Worm (Caenorhabditis elegans) whole organism, L4/young adult: ENCODE data around the gene suca-1.

Experiments used
- W03F9.2 ChIP-seq: fragments of 150-350 bp; optimal IDR thresholded peaks from 2 replicates; lab custom pipeline; 2014; ENCODE audit warnings: missing biosample characterization, missing genetic modification characterization
- dao-5 ChIP-seq: sonication (generic microtip); optimal IDR thresholded peaks from 2 replicates; lab custom pipeline; 2016; ENCODE audit warnings: missing genotype, missing genetic modification characterization, moderate library complexity, missing compliant biosample characterization
- him-1 ChIP-seq: sonication (generic microtip); optimal IDR thresholded peaks from 2 replicates; lab custom pipeline; 2016; ENCODE audit warnings: missing genotype, missing genetic modification reagents, missing genetic modification characterization, missing compliant biosample characterization

suca-1 gene

ce11 chrX:10900079-10900724 lies at the start of gene suca-1:
Gene suca-1, minus strand, starts transcription at chrX:10900114.
- TF ChIP-seq him-1 (tag; lab: Kevin White, UChicago): no peak
- no peak for TF ChIP-seq W03F9.2 (tag; lab: Kevin White, UChicago)
- no peak for TF ChIP-seq dao-5 (tag; lab: Kevin White, UChicago)

- TF ChIP-seq W03F9.2 (tag; lab: Kevin White, UChicago): no peak
- TF ChIP-seq him-1 (tag; lab: Kevin White, UChicago): no peak
- no peak for TF ChIP-seq dao-5 (tag; lab: Kevin White, UChicago)
These were observed 48.9 kb upstream of the suca-1 start, which contains the start of gene T21B6.3 for ce11 chrX:10948852-10949251. Gene T21B6.3, minus strand, starts transcription at chrX:10948952.

- TF ChIP-seq dao-5 (tag; lab: Kevin White, UChicago): no peak
- no peak for TF ChIP-seq him-1 (tag; lab: Kevin White, UChicago)
- TF ChIP-seq W03F9.2 (tag; lab: Kevin White, UChicago): no peak
These were observed 41.3 kb upstream of the suca-1 start, which contains the start of gene pho-7 for ce11 chrX:10941255-10941654. Gene pho-7, minus strand, starts transcription at chrX:10941355.

ce11 chrX:10933308-10934014 lies 33.5 kb upstream of the suca-1 start:
- TF ChIP-seq dao-5 (tag; lab: Kevin White, UChicago): no peak
- TF ChIP-seq W03F9.2 (tag; lab: Kevin White, UChicago): no peak
- TF ChIP-seq him-1 (tag; lab: Kevin White, UChicago): no peak

ce11 chrX:10932087-10932486 lies 32.2 kb upstream of the suca-1 start:
- TF ChIP-seq dao-5 (tag; lab: Kevin White, UChicago) (no peak), W03F9.2 (tag; lab: Kevin White, UChicago) (no peak), him-1 (tag; lab: Kevin White, UChicago) (no peak)

ce11 chrX:10928948-10929563 lies 29.1 kb upstream of the suca-1 start, which contains the start of gene dgn-1:
Gene dgn-1, minus strand, starts transcription at chrX:10928998.
- TF ChIP-seq dao-5 (tag; lab: Kevin White, UChicago) (no peak), him-1 (tag; lab: Kevin White, UChicago) (no peak), W03F9.2 (tag; lab: Kevin White, UChicago) (no peak)

ce11 chrX:10927136-10927535 lies 27.2 kb upstream of the suca-1 start:
- TF ChIP-seq W03F9.2 (tag; lab: Kevin White, UChicago) (no peak), him-1 (tag; lab: Kevin White, UChicago) (no peak), dao-5 (tag; lab: Kevin White, UChicago) (no peak)

- TF ChIP-seq dao-5 (tag; lab: Kevin White, UChicago) (no peak), him-1 (tag; lab: Kevin White, UChicago) (no peak), W03F9.2 (tag; lab: Kevin White, UChicago) (no peak)
These were observed 24.1 kb upstream of the suca-1 start for ce11 chrX:10924031-10924430.

- TF ChIP-seq him-1 (tag; lab: Kevin White, UChicago) (no peak), W03F9.2 (tag; lab: Kevin White, UChicago) (no peak), dao-5 (tag; lab: Kevin White, UChicago) (no peak)
These were observed 19.7 kb upstream of the suca-1 start, which contains the start of gene nstp-9 for ce11 chrX:10919613-10920012. Gene nstp-9, minus strand, starts transcription at chrX:10919713.

- no peak for TF ChIP-seq dao-5 (tag; lab: Kevin White, UChicago)
- no peak for TF ChIP-seq W03F9.2 (tag; lab: Kevin White, UChicago)
- TF ChIP-seq him-1 (tag; lab: Kevin White, UChicago): no peak
These were observed 16.3 kb upstream of the suca-1 start for ce11 chrX:10916194-10916593.

ce11 chrX:10914421-10915277 lies 14.7 kb upstream of the suca-1 start:
- TF ChIP-seq him-1 (tag; lab: Kevin White, UChicago) (no peak), dao-5 (tag; lab: Kevin White, UChicago) (no peak), W03F9.2 (tag; lab: Kevin White, UChicago) (no peak)

- TF ChIP-seq him-1 (tag; lab: Kevin White, UChicago) (no peak), dao-5 (tag; lab: Kevin White, UChicago) (no peak), W03F9.2 (tag; lab: Kevin White, UChicago) (no peak)
These were observed 14.1 kb upstream of the suca-1 start, which contains the start of gene F47B10.9 for ce11 chrX:10913981-10914380. Gene F47B10.9, minus strand, starts transcription at chrX:10914081.
